Fruit fly (Drosophila melanogaster) whole organism, embryonic: Measurements from ENCODE around the gene CG31717.

Experiments used
- Atf6 ChIP-seq: fragments of 200-800 bp; sonication (Bioruptor generic); IDR thresholded peaks from 2 replicates; pipeline ENCODE4 v1.3.6; 2022; ENCODE audit warnings: missing biosample characterization, missing genetic modification characterization
- CG10267 ChIP-seq: fragments of 200-800 bp; sonication (Bioruptor generic); optimal IDR thresholded peaks from 2 replicates; lab custom pipeline; 2018; ENCODE audit warnings: missing biosample characterization, mild to moderate bottlenecking, missing genetic modification characterization, moderate library complexity
- CG10654 ChIP-seq: fragments of 200-800 bp; sonication (Bioruptor generic); optimal IDR thresholded peaks from 2 replicates; lab custom pipeline; 2016; ENCODE audit warnings: missing biosample characterization, missing genetic modification characterization
- CG12769 ChIP-seq: fragments of 200-800 bp; sonication (Bioruptor generic); optimal IDR thresholded peaks from 2 replicates; lab custom pipeline; 2019; ENCODE audit warnings: missing biosample characterization, mild to moderate bottlenecking, missing genetic modification characterization, moderate library complexity
- CG13296 ChIP-seq: fragments of 200-800 bp; sonication (Bioruptor generic); optimal IDR thresholded peaks from 3 replicates; lab custom pipeline; 2018; ENCODE audit warnings: missing biosample characterization, mild to moderate bottlenecking, missing genetic modification characterization
- CG14965 ChIP-seq: fragments of 200-800 bp; sonication (Bioruptor generic); optimal IDR thresholded peaks from 2 replicates; lab custom pipeline; 2016; ENCODE audit warnings: missing biosample characterization, missing genetic modification characterization, borderline replicate concordance
- CG2116 ChIP-seq: fragments of 200-800 bp; sonication (Bioruptor generic); optimal IDR thresholded peaks from 3 replicates; lab custom pipeline; 2018; ENCODE audit warnings: missing biosample characterization, mild to moderate bottlenecking, missing genetic modification characterization
- CG2202 ChIP-seq: fragments of 200-800 bp; sonication (Bioruptor generic); optimal IDR thresholded peaks from 2 replicates; lab custom pipeline; 2018; ENCODE audit warnings: missing biosample characterization, mild to moderate bottlenecking, missing genetic modification characterization
- CG30020 ChIP-seq: fragments of 200-800 bp; optimal IDR thresholded peaks from 2 replicates; lab custom pipeline; 2019; ENCODE audit warnings: missing biosample characterization, mild to moderate bottlenecking, missing genetic modification characterization, moderate library complexity
- CG3995 ChIP-seq: fragments of 200-800 bp; sonication (Bioruptor generic); optimal IDR thresholded peaks from 3 replicates; lab custom pipeline; 2016; ENCODE audit warnings: missing biosample characterization, missing genetic modification characterization
- CG4424 ChIP-seq: fragments of 200-800 bp; sonication (Bioruptor generic); optimal IDR thresholded peaks from 3 replicates; lab custom pipeline; 2016; ENCODE audit warnings: missing biosample characterization, missing genetic modification characterization
- CG4854 ChIP-seq: fragments of 200-800 bp; sonication (Bioruptor generic); optimal IDR thresholded peaks from 2 replicates; lab custom pipeline; 2016; ENCODE audit warnings: missing biosample characterization, missing genetic modification characterization, inconsistent platforms
- CG5245 ChIP-seq: fragments of 200-800 bp; sonication (Bioruptor generic); optimal IDR thresholded peaks from 3 replicates; lab custom pipeline; 2016; ENCODE audit warnings: missing biosample characterization, missing genetic modification characterization
- CG7556 ChIP-seq: fragments of 200-800 bp; sonication (Bioruptor generic); optimal IDR thresholded peaks from 2 replicates; lab custom pipeline; 2017; ENCODE audit warnings: missing biosample characterization, mild to moderate bottlenecking, missing genetic modification characterization
- CG7745 ChIP-seq: fragments of 200-800 bp; sonication (Bioruptor generic); optimal IDR thresholded peaks from 2 replicates; lab custom pipeline; 2018; ENCODE audit warnings: missing biosample characterization, mild to moderate bottlenecking, missing genetic modification characterization, moderate library complexity
- CG7928 ChIP-seq: fragments of 200-800 bp; sonication (Bioruptor generic); optimal IDR thresholded peaks from 2 replicates; lab custom pipeline; 2017; ENCODE audit warnings: missing biosample characterization, mild to moderate bottlenecking, missing genetic modification characterization
- CG8944 ChIP-seq: fragments of 200-800 bp; sonication (Bioruptor generic); optimal IDR thresholded peaks from 3 replicates; lab custom pipeline; 2016; ENCODE audit warnings: missing biosample characterization, missing genetic modification characterization
- CTCF ChIP-seq: fragments of 200-800 bp; sonication (Bioruptor generic); optimal IDR thresholded peaks from 2 replicates; lab custom pipeline; 2017; ENCODE audit warnings: missing biosample characterization, mild to moderate bottlenecking, missing genetic modification characterization, moderate library complexity
- E2f1 ChIP-seq: fragments of 200-800 bp; sonication (Bioruptor generic); IDR thresholded peaks from 2 replicates; pipeline ENCODE4 v1.3.6; 2022; ENCODE audit warnings: missing biosample characterization, missing genetic modification characterization
- ERR ChIP-seq: fragments of 200-800 bp; sonication (Bioruptor generic); optimal IDR thresholded peaks from 2 replicates; lab custom pipeline; 2016; ENCODE audit warnings: missing biosample characterization, missing genetic modification characterization
- H15 ChIP-seq: fragments of 200-800 bp; sonication (Bioruptor generic); IDR thresholded peaks from 3 replicates; pipeline ENCODE4 v1.3.6; 2022; ENCODE audit warnings: missing biosample characterization, missing genetic modification characterization
- Hr78 ChIP-seq, 2 experiments: fragments of 200-800 bp in 1 of 2; fragments of >200 bp in 1 of 2; sonication (Bioruptor generic) in 1 of 2; optimal IDR thresholded peaks; 2 replicates each; lab custom pipeline; 2017 to 2019; ENCODE audit warnings: missing biosample characterization in 2 of 2, missing genetic modification characterization in 2 of 2, mild to moderate bottlenecking in 1 of 2, moderate library complexity in 1 of 2
- Mad ChIP-seq: fragments of 200-800 bp; sonication (Bioruptor generic); optimal IDR thresholded peaks from 2 replicates; lab custom pipeline; 2016; ENCODE audit warnings: missing biosample characterization, missing genetic modification characterization
- Nf-YB ChIP-seq: fragments of 200-800 bp; sonication (Bioruptor generic); optimal IDR thresholded peaks from 3 replicates; lab custom pipeline; 2019; ENCODE audit warnings: missing biosample characterization, mild to moderate bottlenecking, missing genetic modification characterization, moderate library complexity
- TFAM ChIP-seq: fragments of 200-800 bp; sonication (Bioruptor generic); optimal IDR thresholded peaks from 2 replicates; lab custom pipeline; 2017; ENCODE audit warnings: missing biosample characterization, missing genetic modification characterization, inconsistent platforms
- YL-1 ChIP-seq: fragments of 200-800 bp; sonication (Bioruptor generic); optimal IDR thresholded peaks from 3 replicates; lab custom pipeline; 2017; ENCODE audit warnings: missing biosample characterization, mild to moderate bottlenecking, missing genetic modification characterization
- ap ChIP-seq: fragments of 200-800 bp; sonication (Bioruptor generic); IDR thresholded peaks from 2 replicates; pipeline ENCODE4 v1.3.6; 2022; ENCODE audit warnings: missing biosample characterization, missing genetic modification characterization
- cato ChIP-seq: fragments of 200-800 bp; sonication (Bioruptor generic); optimal IDR thresholded peaks from 2 replicates; lab custom pipeline; 2016; ENCODE audit warnings: missing biosample characterization, missing genetic modification characterization, borderline replicate concordance
- caup ChIP-seq: fragments of 200-800 bp; sonication (Bioruptor generic); optimal IDR thresholded peaks from 3 replicates; lab custom pipeline; 2017; ENCODE audit warnings: missing biosample characterization, mild to moderate bottlenecking, missing genetic modification characterization, moderate library complexity; ENCODE audit not compliant: severe bottlenecking
- chif ChIP-seq, 2 experiments: fragments of 200-800 bp; sonication (Bioruptor generic); optimal IDR thresholded peaks; 3 replicates each; lab custom pipeline; 2016; ENCODE audit warnings: missing biosample characterization in 2 of 2, missing genetic modification characterization in 2 of 2
- crp ChIP-seq, 2 experiments: fragments of 200-800 bp; sonication (Bioruptor generic); optimal IDR thresholded peaks; 2 replicates in 1 of 2; 3 replicates in 1 of 2; lab custom pipeline; 2017; ENCODE audit warnings: missing biosample characterization in 2 of 2, missing genetic modification characterization in 2 of 2, mild to moderate bottlenecking in 1 of 2, moderate library complexity in 1 of 2
- cwo ChIP-seq: fragments of 200-800 bp; sonication (Bioruptor generic); optimal IDR thresholded peaks from 3 replicates; lab custom pipeline; 2017; ENCODE audit warnings: missing biosample characterization, missing genetic modification characterization, mild to moderate bottlenecking, moderate library complexity, missing genetic modification reagents
- ewg ChIP-seq: fragments of 200-800 bp; sonication (Bioruptor generic); optimal IDR thresholded peaks from 3 replicates; lab custom pipeline; 2017; ENCODE audit warnings: mild to moderate bottlenecking, missing biosample characterization, missing genetic modification reagents, missing genetic modification characterization
- fd64A ChIP-seq: fragments of 200-800 bp; sonication (Bioruptor generic); optimal IDR thresholded peaks from 3 replicates; lab custom pipeline; 2018; ENCODE audit warnings: missing biosample characterization, mild to moderate bottlenecking, missing genetic modification characterization
- gsb ChIP-seq: fragments of 200-800 bp; sonication (Bioruptor generic); IDR thresholded peaks from 2 replicates; pipeline ENCODE4 v1.3.6; 2022; ENCODE audit warnings: missing biosample characterization, missing genetic modification characterization
- ham ChIP-seq: fragments of 200-800 bp; sonication (Bioruptor generic); IDR thresholded peaks from 2 replicates; pipeline ENCODE4 v1.3.6; 2022; ENCODE audit warnings: missing biosample characterization, missing genetic modification characterization
- hb ChIP-seq: fragments of 200-800 bp; sonication (Bioruptor generic); IDR thresholded peaks from 3 replicates; pipeline ENCODE4 v1.3.6; 2022; ENCODE audit warnings: missing biosample characterization, missing genetic modification characterization; ENCODE audit not compliant: partially characterized antibody
- hbn ChIP-seq: fragments of 200-800 bp; sonication (Bioruptor generic); IDR thresholded peaks from 2 replicates; pipeline ENCODE4 v1.3.6; 2022; ENCODE audit warnings: missing biosample characterization, missing genetic modification characterization; ENCODE audit not compliant: partially characterized antibody
- klu ChIP-seq: fragments of 200-800 bp; sonication (Bioruptor generic); IDR thresholded peaks from 2 replicates; pipeline ENCODE4 v1.3.6; 2022; ENCODE audit warnings: missing biosample characterization, missing genetic modification characterization
- kni ChIP-seq: fragments of 200-800 bp; sonication (Bioruptor generic); optimal IDR thresholded peaks from 3 replicates; lab custom pipeline; 2017; ENCODE audit warnings: mild to moderate bottlenecking, missing biosample characterization, missing genetic modification reagents, missing genetic modification characterization
- nmo ChIP-seq: fragments of 200-800 bp; sonication (Bioruptor generic); optimal IDR thresholded peaks from 2 replicates; lab custom pipeline; 2018; ENCODE audit warnings: missing biosample characterization, mild to moderate bottlenecking, missing genetic modification characterization, moderate library complexity
- pros ChIP-seq: fragments of 200-800 bp; sonication (Bioruptor generic); optimal IDR thresholded peaks from 3 replicates; lab custom pipeline; 2019; ENCODE audit warnings: missing biosample characterization, mild to moderate bottlenecking, missing genetic modification characterization, moderate library complexity
- ranshi ChIP-seq: fragments of 200-800 bp; sonication (Bioruptor generic); IDR thresholded peaks from 2 replicates; pipeline ENCODE4 v1.3.6; 2022; ENCODE audit warnings: missing biosample characterization, missing genetic modification characterization
- seq ChIP-seq: fragments of 200-800 bp; sonication (Bioruptor generic); IDR thresholded peaks from 2 replicates; pipeline ENCODE4 v1.3.6; 2022; ENCODE audit warnings: missing biosample characterization, missing genetic modification characterization
- sob ChIP-seq: fragments of 200-800 bp; sonication (Bioruptor generic); IDR thresholded peaks from 2 replicates; pipeline ENCODE4 v1.3.6; 2022; ENCODE audit warnings: missing biosample characterization, missing genetic modification characterization
- unc-4 ChIP-seq: fragments of 200-800 bp; sonication (Bioruptor generic); IDR thresholded peaks from 2 replicates; pipeline ENCODE4 v1.3.6; 2022; ENCODE audit warnings: missing biosample characterization, missing genetic modification characterization; ENCODE audit not compliant: partially characterized antibody
- usp ChIP-seq: fragments of >200 bp; optimal IDR thresholded peaks from 2 replicates; lab custom pipeline; 2017; ENCODE audit warnings: missing biosample characterization, missing genetic modification characterization
- wdn ChIP-seq: fragments of 200-800 bp; sonication (Bioruptor generic); IDR thresholded peaks from 2 replicates; pipeline ENCODE4 v1.3.6; 2022; ENCODE audit warnings: missing biosample characterization, missing genetic modification characterization
- wor ChIP-seq: fragments of 200-800 bp; sonication (Bioruptor generic); IDR thresholded peaks from 2 replicates; pipeline ENCODE4 v1.3.6; 2022; ENCODE audit warnings: missing biosample characterization, missing genetic modification characterization
- zen ChIP-seq: fragments of 200-800 bp; sonication (Bioruptor generic); optimal IDR thresholded peaks from 3 replicates; lab custom pipeline; 2018; ENCODE audit warnings: missing biosample characterization, mild to moderate bottlenecking, missing genetic modification characterization, moderate library complexity
- zen2 ChIP-seq: fragments of 200-800 bp; sonication (Bioruptor generic); IDR thresholded peaks from 3 replicates; pipeline ENCODE4 v1.3.6; 2022; ENCODE audit warnings: missing biosample characterization, missing genetic modification characterization; ENCODE audit not compliant: partially characterized antibody

The CG31717 gene

dm6 chr2L:10231092-10231494 is 19.4 kb upstream of the CG31717 start (continued):
- no peak for TF ChIP-seq CG4424 (GFP tag; lab: Kevin White, UChicago)
- no peak for TF ChIP-seq ewg (GFP tag; lab: Kevin White, UChicago)
- peak; percentile 25 for TF ChIP-seq CG12769 (tag; lab: Kevin White, UChicago)
- no peak for TF ChIP-seq fd64A (GFP tag; lab: Kevin White, UChicago)
- TF ChIP-seq CG30020 (tag; lab: Kevin White, UChicago): no peak
- TF ChIP-seq CG8944: no peak
- TF ChIP-seq wdn (GFP tag; lab: Robert Waterston, UW): no peak
- TF ChIP-seq zen2: no peak
- no peak for TF ChIP-seq usp (GFP tag; lab: Kevin White, UChicago)
- TF ChIP-seq hb (GFP tag; lab: Robert Waterston, UW): no peak
- peak; percentile 5 for TF ChIP-seq CG5245 (GFP tag; lab: Kevin White, UChicago)
- no peak for TF ChIP-seq ap (GFP tag; lab: Robert Waterston, UW)
- no peak for TF ChIP-seq cwo (GFP tag; lab: Kevin White, UChicago)
- no peak for TF ChIP-seq CTCF (GFP tag; lab: Kevin White, UChicago)
- TF ChIP-seq klu (GFP tag; lab: Robert Waterston, UW): no peak
- no peak for TF ChIP-seq CG14965 (GFP tag; lab: Kevin White, UChicago)
- no peak for TF ChIP-seq hbn (GFP tag; lab: Robert Waterston, UW)
- TF ChIP-seq ham (GFP tag; lab: Robert Waterston, UW): no peak
- no peak for TF ChIP-seq CG2116 (GFP tag; lab: Kevin White, UChicago)
- no peak for TF ChIP-seq pros (GFP tag; lab: Kevin White, UChicago)
- no peak for TF ChIP-seq unc-4 (GFP tag; lab: Robert Waterston, UW)
- no peak for TF ChIP-seq Nf-YB (GFP tag; lab: Kevin White, UChicago)
- no peak for TF ChIP-seq CG13296 (GFP tag; lab: Kevin White, UChicago)
- TF ChIP-seq cato: no peak
- TF ChIP-seq gsb (GFP tag; lab: Robert Waterston, UW): no peak
- no peak for TF ChIP-seq E2f1 (GFP tag; lab: Robert Waterston, UW)
- no peak for TF ChIP-seq YL-1
- TF ChIP-seq Atf6 (GFP tag; lab: Robert Waterston, UW): no peak
- TF ChIP-seq nmo (GFP tag; lab: Kevin White, UChicago): no peak
- no peak for TF ChIP-seq seq (GFP tag; lab: Robert Waterston, UW)
- TF ChIP-seq CG3995 (GFP tag; lab: Kevin White, UChicago): no peak
- TF ChIP-seq CG7928 (GFP tag; lab: Kevin White, UChicago): no peak
- 0 out of 2 replicates have a peak, but pooled peaks have one; percentile 9 for TF ChIP-seq sob
- TF ChIP-seq CG10654 (GFP tag; lab: Kevin White, UChicago): no peak
- TF ChIP-seq Hr78 (GFP tag; optimal IDR thresholded peaks at IDR 0.05; lab: Kevin White, UChicago): no peak
- peak; percentile 31 for TF ChIP-seq kni (GFP tag; lab: Kevin White, UChicago)
- TF ChIP-seq zen (tag; lab: Kevin White, UChicago): no peak
- TF ChIP-seq chif (GFP tag; optimal IDR thresholded peaks at IDR 0.05; lab: Kevin White, UChicago): peak in 1 of 2 experiments; percentile 11
- peak; percentile 9 for TF ChIP-seq CG7556 (GFP tag; lab: Kevin White, UChicago)
- no peak for TF ChIP-seq TFAM (GFP tag; lab: Kevin White, UChicago)
- TF ChIP-seq caup (GFP tag; lab: Kevin White, UChicago): no peak
- no peak for TF ChIP-seq crp (GFP tag; optimal IDR thresholded peaks at IDR 0.05; lab: Kevin White, UChicago)
- no peak for TF ChIP-seq CG7745
- no peak for TF ChIP-seq ranshi
- no peak for TF ChIP-seq wor (GFP tag; lab: Robert Waterston, UW)
- TF ChIP-seq H15: no peak
- no peak for TF ChIP-seq Mad (GFP tag; lab: Kevin White, UChicago)
- no peak for TF ChIP-seq CG2202 (tag; lab: Kevin White, UChicago)
- TF ChIP-seq CG4854 (GFP tag; lab: Kevin White, UChicago): no peak
- no peak for TF ChIP-seq CG10267 (tag; lab: Kevin White, UChicago)
- no peak for TF ChIP-seq ERR (GFP tag; lab: Kevin White, UChicago)
